Worm (Caenorhabditis elegans) whole organism, L4 larva: Measurements from ENCODE around the gene brc-2.

ENCODE experiments used
- R02D3.7 ChIP-seq: fragments of 150-350 bp; sonication (generic microtip); optimal IDR thresholded peaks from 3 replicates; lab custom pipeline; 2014; ENCODE audit warnings: missing biosample characterization, missing genetic modification characterization
- hlh-11 ChIP-seq: fragments of 200-800 bp; sonication (Bioruptor generic); optimal IDR thresholded peaks from 2 replicates; lab custom pipeline; 2018; ENCODE audit warnings: mild to moderate bottlenecking, missing genetic modification characterization, missing compliant biosample characterization
- jun-1 ChIP-seq: fragments of 150-350 bp; optimal IDR thresholded peaks from 2 replicates; lab custom pipeline; 2014; ENCODE audit warnings: missing biosample characterization, missing genetic modification reagents, missing genetic modification characterization
- tra-1 ChIP-seq: fragments of 200-800 bp; sonication (Bioruptor generic); IDR thresholded peaks from 2 replicates; pipeline ENCODE4 v1.3.6; 2022; ENCODE audit warnings: missing genetic modification reagents, missing genetic modification characterization, missing compliant biosample characterization
- unc-130 ChIP-seq: sonication (generic microtip); optimal IDR thresholded peaks from 2 replicates; lab custom pipeline; 2016; ENCODE audit warnings: missing genetic modification reagents, missing genetic modification characterization, missing compliant biosample characterization

- TF ChIP-seq jun-1 (tag; lab: Kevin White, UChicago) (no peak), R02D3.7 (tag; lab: Kevin White, UChicago) (no peak), unc-130 (GFP tag; lab: Kevin White, UChicago) (no peak), tra-1 (no peak), hlh-11 (tag; lab: Kevin White, UChicago) (no peak)
These were observed 18.7 kb downstream of the brc-2 start, which contains the start of gene med-2 for ce11 chrIII:6884203-6884602.
